Fruit fly (Drosophila melanogaster) whole organism, prepupa: ENCODE results near the gene Cp7Fa.

Experiments
- Blimp-1 ChIP-seq: fragments of 200-800 bp; sonication (Bioruptor generic); optimal IDR thresholded peaks from 3 replicates; lab custom pipeline; 2017; ENCODE audit warnings: missing biosample characterization, missing genetic modification characterization, mild to moderate bottlenecking, moderate library complexity, missing genetic modification reagents
- CG10631 ChIP-seq: fragments of 200-800 bp; sonication (Bioruptor generic); optimal IDR thresholded peaks from 2 replicates; lab custom pipeline; 2016; ENCODE audit warnings: missing biosample characterization, missing genetic modification characterization
- CG16779 ChIP-seq: fragments of 200-800 bp; sonication (Bioruptor generic); optimal IDR thresholded peaks from 3 replicates; lab custom pipeline; 2017; ENCODE audit warnings: missing biosample characterization, mild to moderate bottlenecking, missing genetic modification characterization
- CG4318 ChIP-seq: fragments of 200-800 bp; sonication (Bioruptor generic); optimal IDR thresholded peaks from 3 replicates; lab custom pipeline; 2017; ENCODE audit warnings: missing biosample characterization, mild to moderate bottlenecking, missing genetic modification characterization
- CG6163 ChIP-seq: fragments of 200-800 bp; sonication (Bioruptor generic); IDR thresholded peaks from 3 replicates; pipeline ENCODE4 v1.3.6; 2022; ENCODE audit warnings: missing biosample characterization, missing genetic modification characterization
- Gug ChIP-seq: fragments of 200-800 bp; sonication (Bioruptor generic); IDR thresholded peaks from 2 replicates; pipeline ENCODE4 v1.3.6; 2022; ENCODE audit warnings: missing biosample characterization, missing genetic modification characterization
- Hr39 ChIP-seq: fragments of 200-800 bp; sonication (Bioruptor generic); optimal IDR thresholded peaks from 2 replicates; lab custom pipeline; 2016; ENCODE audit warnings: missing biosample characterization, missing genetic modification characterization
- cyc ChIP-seq: fragments of 200-800 bp; sonication (Bioruptor generic); optimal IDR thresholded peaks from 3 replicates; lab custom pipeline; 2016; ENCODE audit warnings: missing biosample characterization, missing genetic modification characterization
- fd85E ChIP-seq: fragments of 200-800 bp; sonication (Bioruptor generic); optimal IDR thresholded peaks from 3 replicates; lab custom pipeline; 2016; ENCODE audit warnings: missing biosample characterization, missing genetic modification characterization

DNA sequence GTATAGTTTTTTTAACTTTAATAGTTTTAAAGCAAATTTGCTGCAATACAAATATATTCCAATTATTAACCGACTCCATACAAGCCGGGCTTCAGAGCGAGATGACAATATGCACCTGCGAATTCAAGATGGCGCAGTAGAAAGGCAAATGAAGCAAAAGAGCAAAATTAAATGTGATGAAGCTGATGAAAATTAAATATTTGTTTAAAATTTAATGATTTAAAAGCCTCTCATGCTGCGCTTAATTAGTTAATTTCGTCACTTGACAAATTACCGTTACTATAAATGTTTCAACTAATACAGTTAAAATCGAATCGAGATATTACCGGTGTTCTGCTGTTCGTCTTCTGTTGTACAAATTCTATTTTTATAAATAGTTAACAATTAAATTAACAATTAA lies 18.4 kb downstream of the Cp7Fa start, which contains the start of gene CG33181:
- TF ChIP-seq cyc (GFP tag; lab: Kevin White, UChicago) (no peak), CG10631 (GFP tag; lab: Kevin White, UChicago) (no peak), Blimp-1 (GFP tag; lab: Kevin White, UChicago) (no peak), CG4318 (no peak), CG16779 (tag; lab: Kevin White, UChicago) (no peak), fd85E (GFP tag; lab: Kevin White, UChicago) (no peak), CG6163 (GFP tag; lab: Robert Waterston, UW) (no peak), Hr39 (GFP tag; lab: Kevin White, UChicago) (no peak), Gug (GFP tag; lab: Robert Waterston, UW) (no peak)
